Worm (Caenorhabditis elegans) whole organism, L2 larva: ENCODE measurements around the gene R02E4.2.

Source experiments
- ZK546.5 ChIP-seq: sonication (generic microtip); optimal IDR thresholded peaks from 2 replicates; lab custom pipeline; 2017; ENCODE audit warnings: missing biosample characterization, missing genetic modification characterization
- egl-27 ChIP-seq: sonication (generic microtip); optimal IDR thresholded peaks from 3 replicates; lab custom pipeline; 2017; ENCODE audit warnings: missing biosample characterization, missing genetic modification reagents, missing genetic modification characterization
- nhr-10 ChIP-seq: sonication (generic microtip); optimal IDR thresholded peaks from 2 replicates; lab custom pipeline; 2017; ENCODE audit warnings: missing biosample characterization, missing genetic modification characterization
- nhr-11 ChIP-seq: fragments of 150-350 bp; optimal IDR thresholded peaks from 2 replicates; lab custom pipeline; 2014; ENCODE audit warnings: missing biosample characterization, missing genetic modification characterization
- nhr-237 ChIP-seq: fragments of 150-350 bp; optimal IDR thresholded peaks from 2 replicates; lab custom pipeline; 2014; ENCODE audit warnings: missing biosample characterization, missing genetic modification characterization
- nhr-77 ChIP-seq: fragments of 150-350 bp; optimal IDR thresholded peaks from 2 replicates; lab custom pipeline; 2014; ENCODE audit warnings: missing biosample characterization, missing genetic modification characterization
- snpc-4 ChIP-seq: fragments of 150-350 bp; optimal IDR thresholded peaks from 2 replicates; lab custom pipeline; 2014; ENCODE audit warnings: missing biosample characterization, missing genetic modification characterization
- unc-39 ChIP-seq: fragments of 150-350 bp; optimal IDR thresholded peaks from 2 replicates; lab custom pipeline; 2014; ENCODE audit warnings: missing biosample characterization, missing genetic modification characterization
- unc-55 ChIP-seq: fragments of 150-350 bp; sonication (generic microtip); optimal IDR thresholded peaks from 3 replicates; lab custom pipeline; 2014; ENCODE audit warnings: missing biosample characterization, missing genetic modification reagents, missing genetic modification characterization

ce11 chrX:4133378-4133777 is 26.1 kb downstream of the R02E4.2 start:
- no peak for TF ChIP-seq snpc-4 (tag; lab: Kevin White, UChicago)
- no peak for TF ChIP-seq nhr-237 (tag; lab: Kevin White, UChicago)
- TF ChIP-seq egl-27 (tag; lab: Kevin White, UChicago): no peak
- TF ChIP-seq nhr-10 (tag; lab: Kevin White, UChicago): no peak
- no peak for TF ChIP-seq ZK546.5 (tag; lab: Kevin White, UChicago)
- TF ChIP-seq nhr-11 (tag; lab: Kevin White, UChicago): no peak
- TF ChIP-seq unc-55 (GFP tag; lab: Kevin White, UChicago): no peak
- TF ChIP-seq nhr-77 (tag; lab: Kevin White, UChicago): no peak
- TF ChIP-seq unc-39: no peak
